Worm (Caenorhabditis elegans) whole organism, L4 larva: ENCODE results near the gene F55A4.3.

ENCODE experiments used
- F26F4.8 ChIP-seq: fragments of 200-800 bp; sonication (Bioruptor generic); conservative IDR thresholded peaks from 2 replicates; pipeline ENCODE4 v1.3.6; 2022; ENCODE audit warnings: missing genetic modification characterization, missing compliant biosample characterization
- F37D6.2 ChIP-seq: sonication (generic microtip); optimal IDR thresholded peaks from 2 replicates; lab custom pipeline; 2016; ENCODE audit warnings: mild to moderate bottlenecking, missing genetic modification characterization, missing compliant biosample characterization
- R02D3.7 ChIP-seq: fragments of 150-350 bp; sonication (generic microtip); optimal IDR thresholded peaks from 3 replicates; lab custom pipeline; 2014; ENCODE audit warnings: missing biosample characterization, missing genetic modification characterization
- T20F7.1 ChIP-seq: fragments of 200-800 bp; sonication (Bioruptor generic); optimal IDR thresholded peaks from 2 replicates; lab custom pipeline; 2018; ENCODE audit warnings: mild to moderate bottlenecking, missing genetic modification characterization, missing compliant biosample characterization
- T26A8.4 ChIP-seq: fragments of 200-800 bp; sonication (Bioruptor generic); IDR thresholded peaks from 2 replicates; pipeline ENCODE4 v1.3.6; 2022; ENCODE audit warnings: missing genetic modification characterization, missing compliant biosample characterization
- Y48G9A.11 ChIP-seq: fragments of 200-800 bp; sonication (Bioruptor generic); IDR thresholded peaks from 2 replicates; pipeline ENCODE4 v1.3.6; 2022; ENCODE audit warnings: missing genetic modification reagents, missing genetic modification characterization, missing compliant biosample characterization
- Y75B8A.6 ChIP-seq: fragments of 200-800 bp; sonication (Bioruptor generic); IDR thresholded peaks from 2 replicates; pipeline ENCODE4 v1.3.6; 2022; ENCODE audit warnings: missing genetic modification reagents, missing genetic modification characterization, missing compliant biosample characterization
- ZK337.2 ChIP-seq: fragments of 200-800 bp; sonication (Bioruptor generic); IDR thresholded peaks from 2 replicates; pipeline ENCODE4 v1.3.6; 2022; ENCODE audit warnings: missing genetic modification reagents, missing genetic modification characterization, missing compliant biosample characterization
- ZK546.5 ChIP-seq, 2 experiments: sonication (generic microtip); optimal IDR thresholded peaks; 2 replicates each; lab custom pipeline; 2017; ENCODE audit warnings: missing biosample characterization in 2 of 2, missing genetic modification characterization in 2 of 2
- aha-1 ChIP-seq: fragments of 150-350 bp; peaks from one replicate; lab custom pipeline; 2014; ENCODE audit warnings: missing biosample characterization, missing genetic modification characterization
- aly-2 ChIP-seq: sonication (generic microtip); optimal IDR thresholded peaks from 2 replicates; lab custom pipeline; 2018; ENCODE audit warnings: missing biosample characterization, missing genetic modification characterization
- arid-1 ChIP-seq: fragments of 200-800 bp; sonication (Bioruptor generic); conservative IDR thresholded peaks from 2 replicates; pipeline ENCODE4 v1.3.6; 2022; ENCODE audit warnings: missing genetic modification reagents, missing genetic modification characterization, missing compliant biosample characterization
- attf-4 ChIP-seq: sonication (generic microtip); optimal IDR thresholded peaks from 3 replicates; lab custom pipeline; 2017; ENCODE audit warnings: missing biosample characterization, missing genetic modification characterization
- ceh-32 ChIP-seq: sonication (generic microtip); optimal IDR thresholded peaks from 2 replicates; lab custom pipeline; 2016; ENCODE audit warnings: mild to moderate bottlenecking, missing genetic modification characterization, missing compliant biosample characterization; ENCODE audit not compliant: poor library complexity
- ceh-62 ChIP-seq: sonication (generic microtip); optimal IDR thresholded peaks from 2 replicates; lab custom pipeline; 2017; ENCODE audit warnings: missing biosample characterization, missing genetic modification characterization
- ceh-82 ChIP-seq: sonication (generic microtip); optimal IDR thresholded peaks from 2 replicates; lab custom pipeline; 2017; ENCODE audit warnings: missing biosample characterization, missing genetic modification characterization
- cey-2 ChIP-seq: sonication (generic microtip); optimal IDR thresholded peaks from 3 replicates; lab custom pipeline; 2017; ENCODE audit warnings: missing genetic modification characterization, mild to moderate bottlenecking, missing compliant biosample characterization, antibody characterized with exemption, borderline replicate concordance; ENCODE audit not compliant: insufficient read depth
- ctbp-1 ChIP-seq: fragments of 200-800 bp; sonication (Bioruptor generic); IDR thresholded peaks from 2 replicates; pipeline ENCODE4 v1.3.6; 2022; ENCODE audit warnings: missing genetic modification reagents, missing genetic modification characterization, missing compliant biosample characterization
- daf-12 ChIP-seq: fragments of 150-350 bp; optimal IDR thresholded peaks from 2 replicates; lab custom pipeline; 2014; ENCODE audit warnings: missing biosample characterization, missing genetic modification reagents, missing genetic modification characterization
- daf-16 ChIP-seq, 3 experiments: sonication (generic microtip); optimal IDR thresholded peaks; 2 replicates each; lab custom pipeline; 2016 to 2017; ENCODE audit warnings: missing genetic modification characterization in 3 of 3, missing genetic modification reagents in 3 of 3, mild to moderate bottlenecking in 2 of 3, missing compliant biosample characterization in 2 of 3, missing biosample characterization in 1 of 3, moderate library complexity in 1 of 3
- daf-19 ChIP-seq: fragments of 200-800 bp; sonication (Bioruptor generic); conservative IDR thresholded peaks from 2 replicates; pipeline ENCODE4 v1.3.6; 2022; ENCODE audit warnings: missing genetic modification characterization, missing compliant biosample characterization
- duxl-1 ChIP-seq: sonication (generic microtip); optimal IDR thresholded peaks from 2 replicates; lab custom pipeline; 2016; ENCODE audit warnings: mild to moderate bottlenecking, missing genetic modification characterization, moderate library complexity, missing compliant biosample characterization; ENCODE audit not compliant: poor library complexity
- fos-1 ChIP-seq: fragments of 150-350 bp; optimal IDR thresholded peaks from 2 replicates; lab custom pipeline; 2014; ENCODE audit warnings: missing biosample characterization, missing genetic modification characterization
- hif-1 ChIP-seq, 2 experiments: sonication (generic microtip); optimal IDR thresholded peaks; 2 replicates each; lab custom pipeline; 2016 to 2017; ENCODE audit warnings: missing compliant biosample characterization in 2 of 2, missing genetic modification characterization in 2 of 2, missing genetic modification reagents in 2 of 2, missing genotype in 2 of 2, mild to moderate bottlenecking in 1 of 2
- hlh-30 ChIP-seq: sonication (generic microtip); optimal IDR thresholded peaks from 2 replicates; lab custom pipeline; 2017; ENCODE audit warnings: antibody characterized with exemption, mild to moderate bottlenecking, missing genetic modification characterization, missing compliant biosample characterization; ENCODE audit not compliant: insufficient read depth
- lin-1 ChIP-seq: fragments of 200-800 bp; sonication (Bioruptor generic); IDR thresholded peaks from 2 replicates; pipeline ENCODE4 v1.3.6; 2022; ENCODE audit warnings: missing genetic modification reagents, missing genetic modification characterization, missing compliant biosample characterization
- lin-15B ChIP-seq: fragments of 150-350 bp; sonication (generic microtip); optimal IDR thresholded peaks from 3 replicates; lab custom pipeline; 2014; ENCODE audit warnings: missing biosample characterization, missing genetic modification characterization
- madf-5 ChIP-seq, 2 experiments: fragments of 200-800 bp; sonication (Bioruptor generic); IDR thresholded peaks; 2 replicates each; pipeline ENCODE4 v1.3.6; 2022; ENCODE audit warnings: missing compliant biosample characterization in 2 of 2, missing genetic modification characterization in 2 of 2
- mep-1 ChIP-seq: fragments of 150-350 bp; sonication (generic microtip); optimal IDR thresholded peaks from 3 replicates; lab custom pipeline; 2014; ENCODE audit warnings: missing biosample characterization, missing genetic modification characterization
- mxl-2 ChIP-seq: fragments of 200-800 bp; sonication (Bioruptor generic); conservative IDR thresholded peaks from 2 replicates; pipeline ENCODE4 v1.3.6; 2022; ENCODE audit warnings: missing genetic modification reagents, missing genetic modification characterization, missing compliant biosample characterization
- mxl-3 ChIP-seq: fragments of 200-800 bp; sonication (Bioruptor generic); optimal IDR thresholded peaks from 2 replicates; lab custom pipeline; 2018; ENCODE audit warnings: mild to moderate bottlenecking, missing genetic modification characterization, missing compliant biosample characterization
- nhr-10 ChIP-seq: fragments of 150-350 bp; optimal IDR thresholded peaks from 2 replicates; lab custom pipeline; 2014; ENCODE audit warnings: missing biosample characterization, missing genetic modification characterization
- nhr-237 ChIP-seq: sonication (generic microtip); optimal IDR thresholded peaks from 2 replicates; lab custom pipeline; 2017; ENCODE audit warnings: missing biosample characterization, missing genetic modification characterization
- nhr-25 ChIP-seq: sonication (generic microtip); optimal IDR thresholded peaks from 2 replicates; lab custom pipeline; 2017; ENCODE audit warnings: missing genetic modification characterization, mild to moderate bottlenecking, missing compliant biosample characterization, antibody characterized with exemption, moderate library complexity, borderline replicate concordance; ENCODE audit not compliant: insufficient read depth
- nhr-41 ChIP-seq: fragments of 200-800 bp; sonication (Bioruptor generic); IDR thresholded peaks from 2 replicates; pipeline ENCODE4 v1.3.6; 2022; ENCODE audit warnings: missing genetic modification reagents, missing genetic modification characterization, missing compliant biosample characterization
- nhr-42 ChIP-seq: fragments of 200-800 bp; sonication (Bioruptor generic); IDR thresholded peaks from 2 replicates; pipeline ENCODE4 v1.3.6; 2022; ENCODE audit warnings: missing genetic modification characterization, missing compliant biosample characterization
- nhr-6 ChIP-seq: fragments of 150-350 bp; optimal IDR thresholded peaks from 2 replicates; lab custom pipeline; 2014; ENCODE audit warnings: missing biosample characterization, missing genetic modification characterization
- nhr-76 ChIP-seq: fragments of 150-350 bp; optimal IDR thresholded peaks from 2 replicates; lab custom pipeline; 2014; ENCODE audit warnings: missing biosample characterization, missing genetic modification characterization
- pha-4 ChIP-seq, 2 experiments: fragments of 150-350 bp in 1 of 2; fragments of 200-800 bp in 1 of 2; sonication (Bioruptor generic) in 1 of 2; IDR thresholded peaks in 1 of 2; optimal IDR thresholded peaks in 1 of 2; 2 replicates each; pipeline versions ENCODE4 v1.3.6 to Lab custom; 2014 to 2022; ENCODE audit warnings: missing genetic modification characterization in 2 of 2, missing genetic modification reagents in 2 of 2, missing biosample characterization in 1 of 2, missing compliant biosample characterization in 1 of 2
- saeg-2 ChIP-seq: fragments of 200-800 bp; sonication (Bioruptor generic); IDR thresholded peaks from 2 replicates; pipeline ENCODE4 v1.3.6; 2022; ENCODE audit warnings: missing genetic modification reagents, missing genetic modification characterization, missing compliant biosample characterization
- set-16 ChIP-seq: fragments of 200-800 bp; sonication (Bioruptor generic); IDR thresholded peaks from 2 replicates; pipeline ENCODE4 v1.3.6; 2022; ENCODE audit warnings: missing genetic modification reagents, missing genetic modification characterization, missing compliant biosample characterization
- skn-1 ChIP-seq: fragments of 150-350 bp; optimal IDR thresholded peaks from 2 replicates; lab custom pipeline; 2014; ENCODE audit warnings: missing biosample characterization, missing genetic modification characterization
- snpc-1.2 ChIP-seq: fragments of 200-800 bp; sonication (Bioruptor generic); IDR thresholded peaks from 2 replicates; pipeline ENCODE4 v1.3.6; 2022; ENCODE audit warnings: missing genetic modification reagents, missing genetic modification characterization, missing compliant biosample characterization
- tag-97 ChIP-seq: fragments of 200-800 bp; sonication (Bioruptor generic); IDR thresholded peaks from 2 replicates; pipeline ENCODE4 v1.3.6; 2022; ENCODE audit warnings: missing genetic modification characterization, missing compliant biosample characterization
- unc-130 ChIP-seq: sonication (generic microtip); optimal IDR thresholded peaks from 2 replicates; lab custom pipeline; 2016; ENCODE audit warnings: missing genetic modification reagents, missing genetic modification characterization, missing compliant biosample characterization
- zag-1 ChIP-seq: fragments of 150-350 bp; optimal IDR thresholded peaks from 2 replicates; lab custom pipeline; 2014; ENCODE audit warnings: missing biosample characterization, missing genetic modification characterization
- zfp-3 ChIP-seq: fragments of 200-800 bp; sonication (Bioruptor generic); conservative IDR thresholded peaks from 2 replicates; pipeline ENCODE4 v1.3.6; 2022; ENCODE audit warnings: missing genetic modification reagents, missing genetic modification characterization, missing compliant biosample characterization
- zip-11 ChIP-seq: fragments of 200-800 bp; sonication (Bioruptor generic); IDR thresholded peaks from 2 replicates; pipeline ENCODE4 v1.3.6; 2022; ENCODE audit warnings: missing genetic modification characterization, missing compliant biosample characterization
- ztf-11 ChIP-seq: fragments of 150-350 bp; optimal IDR thresholded peaks from 2 replicates; lab custom pipeline; 2014; ENCODE audit warnings: missing biosample characterization, missing genetic modification characterization

F55A4.3 gene

DNA sequence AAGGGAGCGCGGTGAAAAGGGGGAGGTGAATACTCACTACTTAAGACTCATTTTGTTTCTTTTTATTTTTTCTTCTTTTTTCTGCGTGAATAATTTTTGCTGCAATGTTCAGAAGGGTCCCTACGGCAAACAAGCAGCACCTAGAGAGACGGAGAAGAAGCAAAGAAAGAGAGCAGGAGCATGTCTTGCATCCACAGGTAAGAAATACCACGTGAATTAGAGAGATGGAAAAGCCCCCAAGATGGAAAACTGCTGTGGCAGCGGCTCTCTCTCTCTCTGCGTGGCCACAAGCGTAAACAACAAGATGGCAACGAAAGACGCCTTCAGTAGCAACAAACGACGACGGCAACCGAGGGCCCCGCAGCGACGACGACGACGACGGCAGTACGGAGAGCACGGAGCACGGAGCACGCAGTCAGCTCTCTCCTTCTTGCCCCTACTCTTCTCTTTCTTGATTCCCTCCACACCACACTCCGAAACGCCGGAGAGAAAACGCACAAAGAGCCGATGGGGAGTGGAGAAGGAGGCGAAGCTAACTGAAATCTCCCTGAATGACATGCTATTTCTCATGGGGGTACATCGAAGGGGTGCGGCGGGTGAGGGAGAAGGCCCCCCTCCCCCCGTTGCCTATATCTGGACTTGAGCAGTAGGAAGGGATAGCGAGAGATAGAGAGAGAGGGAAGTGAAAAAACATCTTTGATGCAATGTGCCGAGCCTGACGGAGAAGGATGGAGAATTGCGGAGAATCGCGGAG is 32.1 kb downstream of the F55A4.3 start (continued):
- TF ChIP-seq R02D3.7 (tag; lab: Kevin White, UChicago) (no peak), zip-11 (GFP tag; lab: Robert Waterston, UW) (no peak), Y75B8A.6 (GFP tag; lab: Robert Waterston, UW) (no peak), arid-1 (GFP tag; lab: Robert Waterston, UW) (no peak), nhr-6 (tag; lab: Kevin White, UChicago) (no peak), cey-2 (no peak), nhr-10 (no peak), T26A8.4 (no peak), nhr-237 (tag; lab: Kevin White, UChicago) (no peak), ctbp-1 (0 out of 2 replicates have a peak, but pooled peaks have one; percentile 54), T20F7.1 (GFP tag; lab: Kevin White, UChicago) (no peak), attf-4 (no peak), lin-1 (GFP tag; lab: Robert Waterston, UW) (no peak), nhr-76 (no peak), ZK546.5 (tag; optimal IDR thresholded peaks at IDR 0.05; lab: Kevin White, UChicago) (no peak), zag-1 (no peak), nhr-42 (GFP tag; lab: Robert Waterston, UW) (no peak), snpc-1.2 (GFP tag; lab: Robert Waterston, UW) (no peak), daf-19 (GFP tag; lab: Robert Waterston, UW) (0 out of 2 replicates have a peak, but pooled peaks have one; percentile 12), set-16 (peak; percentile 93), aha-1 (tag; lab: Kevin White, UChicago) (peak; percentile 83), aly-2 (tag; lab: Kevin White, UChicago) (no peak), pha-4 (GFP tag; IDR thresholded peaks at IDR 0.05; lab: Robert Waterston, UW) (no peak), pha-4 (tag; optimal IDR thresholded peaks at IDR 0.05; lab: Kevin White, UChicago) (no peak), skn-1 (no peak), hif-1 (tag; optimal IDR thresholded peaks at IDR 0.05; lab: Kevin White, UChicago) (peak in 1 of 2 experiments; percentile 34), mep-1 (peak; percentile 63), daf-12 (no peak), tag-97 (GFP tag; lab: Robert Waterston, UW) (no peak), fos-1 (tag; lab: Kevin White, UChicago) (no peak), hlh-30 (tag; lab: Kevin White, UChicago) (peak; percentile 38), daf-16 (GFP tag; optimal IDR thresholded peaks at IDR 0.05; lab: Kevin White, UChicago) (peak in 1 of 2 experiments; percentile 14), daf-16 (tag; optimal IDR thresholded peaks at IDR 0.05; lab: Kevin White, UChicago) (no peak), ZK337.2 (no peak), ceh-62 (tag; lab: Kevin White, UChicago) (no peak), nhr-41 (GFP tag; lab: Robert Waterston, UW) (no peak), zfp-3 (GFP tag; lab: Robert Waterston, UW) (no peak), mxl-3 (GFP tag; lab: Kevin White, UChicago) (no peak), madf-5 (GFP tag; IDR thresholded peaks at IDR 0.05; lab: Robert Waterston, UW) (no peak), duxl-1 (no peak), mxl-2 (GFP tag; lab: Robert Waterston, UW) (no peak), ceh-82 (tag; lab: Kevin White, UChicago) (no peak), unc-130 (no peak), F37D6.2 (tag; lab: Kevin White, UChicago) (peak; percentile 82), ztf-11 (tag; lab: Kevin White, UChicago) (no peak), Y48G9A.11 (GFP tag; lab: Robert Waterston, UW) (no peak), F26F4.8 (GFP tag; lab: Robert Waterston, UW) (no peak), nhr-25 (tag; lab: Kevin White, UChicago) (no peak), saeg-2 (no peak), ceh-32 (peak; percentile 30), lin-15B (no peak)
